Fruit fly (Drosophila melanogaster): Measurements from ENCODE around the gene ndl.

ndl gene

DNA sequence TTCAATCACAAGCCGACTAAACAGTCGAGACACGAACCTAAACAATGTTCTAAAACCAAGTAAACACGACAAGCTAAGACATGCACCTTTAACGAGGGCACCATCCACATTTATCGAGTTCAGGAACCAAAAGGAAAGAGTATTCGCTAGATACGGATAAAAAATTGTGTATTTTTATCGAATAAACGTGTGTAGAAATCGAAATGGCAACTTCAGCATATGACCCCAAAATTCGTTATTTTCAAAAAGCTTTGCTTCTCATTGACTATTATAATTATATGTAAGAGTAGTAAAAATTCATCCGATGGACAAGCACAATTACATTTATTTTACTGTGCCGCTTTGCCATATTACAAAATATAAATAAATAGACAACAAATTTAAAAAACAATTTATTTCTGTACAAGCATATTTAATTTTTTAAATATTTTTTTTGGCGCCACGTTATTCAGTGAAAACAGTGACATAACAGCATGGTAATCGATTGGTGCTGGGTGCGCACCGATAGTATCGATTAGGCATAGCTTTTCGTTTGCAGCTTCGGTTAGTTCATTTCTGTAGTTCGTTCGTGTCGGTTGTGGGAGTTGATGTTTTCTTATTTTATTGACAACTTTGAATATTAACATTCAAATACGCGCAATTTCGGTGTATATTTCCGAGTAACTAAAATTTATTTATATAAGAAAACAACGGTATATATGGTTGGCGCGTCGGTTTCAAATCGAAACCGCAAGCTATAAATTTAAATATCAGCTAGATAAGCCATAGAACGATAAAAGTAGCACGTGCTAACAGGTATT lies 52.8 kb downstream of the ndl start, which contains the start of gene MCU (continued):
- TF ChIP-seq CG14710 (tag; optimal IDR thresholded peaks at IDR 0.05), result peak; percentile 50
- no peak for TF ChIP-seq CG30431 (GFP tag; optimal IDR thresholded peaks at IDR 0.05)
- peak; percentile 90 for TF ChIP-seq Lhr (GFP tag; optimal IDR thresholded peaks at IDR 0.05)
- no peak for TF ChIP-seq zf30C (GFP tag; optimal IDR thresholded peaks at IDR 0.05)
- TF ChIP-seq Atf6 (GFP tag; IDR thresholded peaks at IDR 0.05), result peak; percentile 38; the same call in 1 of the 2 replicates
- TF ChIP-seq E2f2 (GFP tag; IDR thresholded peaks at IDR 0.05), result peak; percentile 96
- TF ChIP-seq Taf1 (GFP tag; IDR thresholded peaks at IDR 0.05), result no peak
- TF ChIP-seq Dll (GFP tag; IDR thresholded peaks at IDR 0.05; ENCODE audit: partially characterized antibody), result peak; percentile 95
- TF ChIP-seq seq (GFP tag; IDR thresholded peaks at IDR 0.05), result no peak
- no peak for TF ChIP-seq CG8290 (GFP tag; optimal IDR thresholded peaks at IDR 0.05)
- TF ChIP-seq CG8290 (tag; optimal IDR thresholded peaks at IDR 0.05), result peak in 1 of 2 experiments; percentile 18
- peak; percentile 96 for TF ChIP-seq CG13287 (GFP tag; IDR thresholded peaks at IDR 0.05; ENCODE audit: partially characterized antibody)
- peak; percentile 88 for TF ChIP-seq Ets65A (GFP tag)
- TF ChIP-seq CG17829 (tag; optimal IDR thresholded peaks at IDR 0.05), result peak; percentile 3
- no peak for TF ChIP-seq stc (GFP tag; IDR thresholded peaks at IDR 0.05)
- TF ChIP-seq CG14014 (GFP tag; IDR thresholded peaks at IDR 0.05), result no peak
- TF ChIP-seq B-H1 (GFP tag; IDR thresholded peaks at IDR 0.05), result no peak
- no peak for TF ChIP-seq psq (GFP tag; optimal IDR thresholded peaks at IDR 0.05)
- no peak for TF ChIP-seq Xbp1 (GFP tag; optimal IDR thresholded peaks at IDR 0.05)
- peak; percentile 7 for TF ChIP-seq CG3281 (GFP tag; optimal IDR thresholded peaks at IDR 0.05)
- peak; percentile 55 for TF ChIP-seq lilli (GFP tag; optimal IDR thresholded peaks at IDR 0.05)
- no peak for TF ChIP-seq ind (GFP tag; optimal IDR thresholded peaks at IDR 0.05)
- peak; percentile 6 for TF ChIP-seq D19A (tag; optimal IDR thresholded peaks at IDR 0.05)
- peak; percentile 54 for TF ChIP-seq lbe (GFP tag; optimal IDR thresholded peaks at IDR 0.05)
- TF ChIP-seq CG7963 (GFP tag; IDR thresholded peaks at IDR 0.05; ENCODE audit: partially characterized antibody), result peak; percentile 87
- TF ChIP-seq corto (GFP tag; optimal IDR thresholded peaks at IDR 0.05), result peak; percentile 55
- peak; percentile 94 for TF ChIP-seq hb (GFP tag; IDR thresholded peaks at IDR 0.05; ENCODE audit: partially characterized antibody)
- peak; percentile 4 for TF ChIP-seq CG9797 (GFP tag; optimal IDR thresholded peaks at IDR 0.05)
- TF ChIP-seq cwo (GFP tag; optimal IDR thresholded peaks at IDR 0.05), result peak; percentile 78
- TF ChIP-seq Optix (GFP tag; IDR thresholded peaks at IDR 0.05), result no peak
- peak; percentile 61 for TF ChIP-seq Ets97D (GFP tag; optimal IDR thresholded peaks at IDR 0.05)
- TF ChIP-seq stwl (tag; optimal IDR thresholded peaks at IDR 0.05), result peak; percentile 63
- TF ChIP-seq CG10543 (GFP tag; optimal IDR thresholded peaks at IDR 0.05), result no peak
- TF ChIP-seq pnt (GFP tag; optimal IDR thresholded peaks at IDR 0.05), result no peak
- peak; percentile 90 for TF ChIP-seq CG34224 (GFP tag; IDR thresholded peaks at IDR 0.05; ENCODE audit: partially characterized antibody)
- no peak for TF ChIP-seq NC2α (GFP tag; optimal IDR thresholded peaks at IDR 0.05)
- peak; percentile 34 for TF ChIP-seq CG15601 (tag; optimal IDR thresholded peaks at IDR 0.05)
- TF ChIP-seq sim (GFP tag; IDR thresholded peaks at IDR 0.05), result no peak
- TF ChIP-seq fd3F (GFP tag; optimal IDR thresholded peaks at IDR 0.05), result no peak
- TF ChIP-seq Antp (GFP tag; optimal IDR thresholded peaks at IDR 0.05), result no peak
- no peak for TF ChIP-seq HHEX (GFP tag; optimal IDR thresholded peaks at IDR 0.05)
- peak; percentile 96 for TF ChIP-seq chinmo (GFP tag; IDR thresholded peaks at IDR 0.05; ENCODE audit: partially characterized antibody)
- no peak for TF ChIP-seq exex (tag; optimal IDR thresholded peaks at IDR 0.05)
- no peak for TF ChIP-seq bowl (GFP tag; IDR thresholded peaks at IDR 0.05)
- TF ChIP-seq CG16813 (GFP tag; IDR thresholded peaks at IDR 0.05; ENCODE audit: partially characterized antibody), result peak; percentile 88
- peak; percentile 5 for TF ChIP-seq CG1602 (GFP tag; optimal IDR thresholded peaks at IDR 0.05)
- peak; percentile 98 for TF ChIP-seq CG15514 (GFP tag; optimal IDR thresholded peaks at IDR 0.05)
- TF ChIP-seq HmgZ (tag; optimal IDR thresholded peaks at IDR 0.05), result peak; percentile 57
- TF ChIP-seq CG7271 (tag; optimal IDR thresholded peaks at IDR 0.05), result no peak

All from whole organism, embryonic.